Worm (Caenorhabditis elegans) whole organism, L2 larva: ENCODE data around the gene fbxa-202.

Source experiments
- C34F6.9 ChIP-seq: fragments of 150-350 bp; optimal IDR thresholded peaks from 2 replicates; lab custom pipeline; 2014; ENCODE audit warnings: missing biosample characterization, missing genetic modification characterization
- F13H6.1 ChIP-seq: sonication (generic microtip); optimal IDR thresholded peaks from 2 replicates; lab custom pipeline; 2016; ENCODE audit warnings: missing genetic modification characterization, missing compliant biosample characterization
- R02D3.7 ChIP-seq: fragments of 150-350 bp; optimal IDR thresholded peaks from 2 replicates; lab custom pipeline; 2014; ENCODE audit warnings: missing biosample characterization, missing genetic modification characterization
- Y55F3AM.14 ChIP-seq: fragments of 200-800 bp; sonication (Bioruptor generic); optimal IDR thresholded peaks from 2 replicates; lab custom pipeline; 2018; ENCODE audit warnings: mild to moderate bottlenecking, missing genetic modification characterization, missing compliant biosample characterization
- ZK546.5 ChIP-seq: sonication (generic microtip); optimal IDR thresholded peaks from 2 replicates; lab custom pipeline; 2017; ENCODE audit warnings: missing biosample characterization, missing genetic modification characterization
- alr-1 ChIP-seq: fragments of 150-350 bp; optimal IDR thresholded peaks from 2 replicates; lab custom pipeline; 2014; ENCODE audit warnings: missing biosample characterization, missing genetic modification characterization
- aly-2 ChIP-seq: fragments of 150-350 bp; optimal IDR thresholded peaks from 2 replicates; lab custom pipeline; 2014; ENCODE audit warnings: missing biosample characterization, missing genetic modification characterization
- blmp-1 ChIP-seq: sonication (generic microtip); optimal IDR thresholded peaks from 2 replicates; lab custom pipeline; 2017; ENCODE audit warnings: missing genetic modification characterization, mild to moderate bottlenecking, missing compliant biosample characterization, antibody characterized with exemption, moderate library complexity; ENCODE audit not compliant: insufficient read depth
- ceh-16 ChIP-seq: fragments of 150-350 bp; optimal IDR thresholded peaks from 2 replicates; lab custom pipeline; 2014; ENCODE audit warnings: missing biosample characterization, missing genetic modification characterization
- ceh-82 ChIP-seq: fragments of 150-350 bp; optimal IDR thresholded peaks from 2 replicates; lab custom pipeline; 2014; ENCODE audit warnings: missing biosample characterization, missing genetic modification characterization
- crh-2 ChIP-seq: sonication (generic microtip); optimal IDR thresholded peaks from 2 replicates; lab custom pipeline; 2017; ENCODE audit warnings: missing biosample characterization, missing genetic modification characterization
- dmd-4 ChIP-seq: sonication (generic microtip); optimal IDR thresholded peaks from 2 replicates; lab custom pipeline; 2017; ENCODE audit warnings: missing biosample characterization, missing genetic modification characterization
- fos-1 ChIP-seq: fragments of 150-350 bp; optimal IDR thresholded peaks from 2 replicates; lab custom pipeline; 2014; ENCODE audit warnings: missing biosample characterization, missing genetic modification characterization
- gmeb-1 ChIP-seq: fragments of 150-350 bp; optimal IDR thresholded peaks from 2 replicates; lab custom pipeline; 2014; ENCODE audit warnings: missing biosample characterization, missing genetic modification characterization
- lin-39 ChIP-seq: fragments of 150-350 bp; optimal IDR thresholded peaks from 2 replicates; lab custom pipeline; 2014; ENCODE audit warnings: missing biosample characterization, missing genetic modification reagents, missing genetic modification characterization
- mab-5 ChIP-seq: fragments of 150-350 bp; optimal IDR thresholded peaks from 2 replicates; lab custom pipeline; 2014; ENCODE audit warnings: missing biosample characterization, missing genetic modification characterization
- nhr-11 ChIP-seq: fragments of 150-350 bp; optimal IDR thresholded peaks from 2 replicates; lab custom pipeline; 2014; ENCODE audit warnings: missing biosample characterization, missing genetic modification characterization
- nhr-12 ChIP-seq: fragments of 150-350 bp; optimal IDR thresholded peaks from 2 replicates; lab custom pipeline; 2014; ENCODE audit warnings: missing biosample characterization, missing genetic modification characterization
- nhr-129 ChIP-seq: fragments of 150-350 bp; optimal IDR thresholded peaks from 2 replicates; lab custom pipeline; 2014; ENCODE audit warnings: missing biosample characterization, missing genetic modification characterization
- nhr-21 ChIP-seq: fragments of 150-350 bp; optimal IDR thresholded peaks from 2 replicates; lab custom pipeline; 2014; ENCODE audit warnings: missing biosample characterization, missing genetic modification characterization
- nhr-237 ChIP-seq: fragments of 150-350 bp; optimal IDR thresholded peaks from 2 replicates; lab custom pipeline; 2014; ENCODE audit warnings: missing biosample characterization, missing genetic modification characterization
- nhr-25 ChIP-seq: fragments of 150-350 bp; sonication (generic microtip); optimal IDR thresholded peaks from 3 replicates; lab custom pipeline; 2014; ENCODE audit warnings: missing biosample characterization, missing genetic modification characterization
- nhr-6 ChIP-seq: fragments of 150-350 bp; optimal IDR thresholded peaks from 2 replicates; lab custom pipeline; 2014; ENCODE audit warnings: missing biosample characterization, missing genetic modification characterization
- peb-1 ChIP-seq: fragments of 150-350 bp; optimal IDR thresholded peaks from 2 replicates; lab custom pipeline; 2014; ENCODE audit warnings: missing biosample characterization, missing genetic modification characterization
- skn-1 ChIP-seq: sonication (generic microtip); optimal IDR thresholded peaks from 2 replicates; lab custom pipeline; 2017; ENCODE audit warnings: missing biosample characterization, missing genetic modification characterization
- sma-3 ChIP-seq: sonication (generic microtip); optimal IDR thresholded peaks from 2 replicates; lab custom pipeline; 2016; ENCODE audit warnings: missing genetic modification reagents, missing genetic modification characterization, missing compliant biosample characterization
- sma-9 ChIP-seq, 2 experiments: fragments of 150-350 bp in 1 of 2; sonication (generic microtip) in 1 of 2; optimal IDR thresholded peaks; 2 replicates each; lab custom pipeline; 2014 to 2016; ENCODE audit warnings: missing genetic modification characterization in 2 of 2, mild to moderate bottlenecking in 1 of 2, missing biosample characterization in 1 of 2, missing compliant biosample characterization in 1 of 2, missing genetic modification reagents in 1 of 2, moderate library complexity in 1 of 2
- snpc-4 ChIP-seq: fragments of 150-350 bp; optimal IDR thresholded peaks from 2 replicates; lab custom pipeline; 2014; ENCODE audit warnings: missing biosample characterization, missing genetic modification characterization

The fbxa-202 gene

DNA sequence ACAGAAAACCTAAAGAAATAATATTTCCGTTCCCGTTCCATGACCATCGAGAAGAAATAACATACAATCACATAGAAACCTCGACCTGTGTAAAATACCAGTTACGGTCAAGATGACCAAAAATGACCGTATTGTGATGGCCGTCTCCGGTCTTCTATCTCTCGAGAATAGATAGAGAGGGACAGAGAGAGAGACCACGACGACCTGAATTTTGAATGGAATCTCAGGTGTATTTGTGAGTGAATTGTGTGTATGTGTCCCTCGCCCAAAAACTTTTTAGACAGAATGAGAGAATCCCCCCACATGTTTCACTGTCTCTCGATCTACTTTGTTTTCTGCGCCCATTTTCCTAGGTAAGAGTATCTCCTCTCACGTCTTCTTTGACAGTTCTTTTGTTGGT is 27.7 kb downstream of the fbxa-202 start:
- peak; percentile 55 for TF ChIP-seq blmp-1 (tag; lab: Kevin White, UChicago)
- TF ChIP-seq alr-1 (tag; lab: Kevin White, UChicago), result no peak
- peak; percentile 31 for TF ChIP-seq nhr-25 (tag; lab: Kevin White, UChicago)

DNA sequence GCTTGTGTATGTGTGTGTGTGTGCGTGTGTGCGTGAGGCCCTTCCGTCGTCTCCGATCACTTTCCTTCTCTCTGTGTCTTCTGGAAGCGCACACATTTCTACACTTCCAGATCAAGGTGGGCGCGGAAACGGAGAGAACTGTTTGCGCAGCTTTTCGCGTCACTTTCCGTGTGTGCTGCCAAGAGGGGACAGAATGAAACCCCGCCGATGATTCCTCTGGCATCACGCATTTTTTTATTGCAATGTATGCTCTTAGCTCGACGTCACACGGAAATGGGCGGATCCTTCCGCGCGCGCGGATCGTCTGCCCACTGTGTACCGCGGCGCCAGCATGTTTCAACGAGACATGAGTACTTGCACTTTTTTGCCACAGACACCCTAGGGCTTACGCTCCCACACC is 28.3 kb downstream of the fbxa-202 start:
- TF ChIP-seq mab-5, result no peak
- no peak for TF ChIP-seq gmeb-1 (tag; lab: Kevin White, UChicago)
- peak; percentile 82 for TF ChIP-seq F13H6.1

DNA sequence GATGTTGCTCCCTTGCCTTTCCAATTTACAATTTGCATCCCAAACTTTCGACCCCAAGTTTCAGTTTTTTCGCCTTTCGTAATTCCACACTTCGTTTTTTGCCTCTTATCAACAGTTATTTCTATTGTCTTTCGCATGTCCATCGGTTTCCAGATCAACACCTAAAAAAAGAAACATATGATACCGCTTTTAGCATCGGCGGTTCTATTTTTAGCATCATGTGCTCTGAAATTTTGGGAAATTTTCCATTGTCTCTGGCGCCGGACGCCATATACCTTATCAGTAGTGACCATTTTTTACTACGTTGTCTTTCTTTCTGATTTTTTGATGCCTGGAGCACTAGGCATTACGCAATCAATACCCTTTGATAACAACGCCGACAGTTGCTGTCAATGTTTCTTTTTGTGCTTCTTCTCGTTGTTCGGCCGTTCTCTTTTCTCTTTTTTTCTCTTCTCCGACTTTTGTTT is 28.9 kb downstream of the fbxa-202 start, which contains the start of gene bcl-11:
Gene bcl-11, plus strand, starts transcription at position 51 of the 467 bp plus-strand sequence.
- TF ChIP-seq nhr-11 (no peak), crh-2 (tag; lab: Kevin White, UChicago) (no peak), nhr-237 (tag; lab: Kevin White, UChicago) (no peak), sma-9 (GFP tag; optimal IDR thresholded peaks at IDR 0.05; lab: Kevin White, UChicago) (peak; percentile 19), sma-9 (tag; optimal IDR thresholded peaks at IDR 0.05; lab: Kevin White, UChicago) (no peak), mab-5 (no peak), fos-1 (tag; lab: Kevin White, UChicago) (peak; percentile 40), snpc-4 (tag; lab: Kevin White, UChicago) (no peak), ZK546.5 (tag; lab: Kevin White, UChicago) (no peak), gmeb-1 (tag; lab: Kevin White, UChicago) (peak; percentile 27), ceh-82 (tag; lab: Kevin White, UChicago) (no peak), Y55F3AM.14 (GFP tag; lab: Kevin White, UChicago) (peak; percentile 94), F13H6.1 (peak; percentile 86), nhr-129 (tag; lab: Kevin White, UChicago) (peak; percentile 1), C34F6.9 (tag; lab: Kevin White, UChicago) (no peak), dmd-4 (tag; lab: Kevin White, UChicago) (no peak), nhr-12 (no peak)

DNA sequence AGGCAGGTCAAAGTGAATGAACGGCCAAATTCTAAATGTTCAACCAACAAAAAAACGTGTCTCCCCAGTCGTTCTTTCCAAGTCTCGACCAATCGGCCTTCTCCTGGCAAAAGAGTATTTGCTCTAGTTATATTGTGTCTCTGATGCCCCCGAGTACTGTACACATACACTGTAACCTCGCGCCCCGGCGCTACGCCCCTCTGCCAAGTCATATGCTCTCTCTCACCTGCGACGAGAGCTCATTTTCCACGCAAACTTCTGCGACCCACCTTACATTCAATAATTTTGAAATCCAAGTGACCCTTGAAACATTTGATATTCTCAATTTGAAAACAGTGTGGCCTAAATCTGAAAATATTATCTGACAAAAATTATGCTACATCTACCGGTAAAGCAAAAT is 30.2 kb downstream of the fbxa-202 start:
- no peak for TF ChIP-seq dmd-4 (tag; lab: Kevin White, UChicago)
- TF ChIP-seq nhr-129 (tag; lab: Kevin White, UChicago), result peak; percentile 14
- TF ChIP-seq F13H6.1, result peak; percentile 83

DNA sequence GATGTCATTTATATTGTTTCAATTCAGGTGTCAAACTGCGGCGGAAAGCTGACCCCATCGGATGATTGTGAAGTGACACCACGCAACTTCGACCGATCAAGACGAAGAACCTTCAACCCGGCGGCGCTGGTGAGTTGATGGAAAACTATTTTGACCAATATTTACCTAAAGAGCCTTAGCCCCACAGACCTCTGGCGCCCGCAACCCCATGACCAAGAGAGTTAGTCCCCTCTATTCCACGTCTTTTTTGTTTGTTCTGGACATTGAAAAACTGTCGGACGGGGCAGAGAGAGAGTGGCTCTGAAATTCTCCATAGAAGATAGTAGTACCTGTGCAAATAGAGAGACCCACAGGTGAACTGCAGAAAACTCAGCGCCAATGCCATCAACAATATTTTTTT is 31.6 kb downstream of the fbxa-202 start:
- peak; percentile 62 for TF ChIP-seq F13H6.1
- TF ChIP-seq nhr-129 (tag; lab: Kevin White, UChicago), result peak; percentile 34
- no peak for TF ChIP-seq nhr-6 (tag; lab: Kevin White, UChicago)
- TF ChIP-seq, all 48 proteins: peak for 2

DNA sequence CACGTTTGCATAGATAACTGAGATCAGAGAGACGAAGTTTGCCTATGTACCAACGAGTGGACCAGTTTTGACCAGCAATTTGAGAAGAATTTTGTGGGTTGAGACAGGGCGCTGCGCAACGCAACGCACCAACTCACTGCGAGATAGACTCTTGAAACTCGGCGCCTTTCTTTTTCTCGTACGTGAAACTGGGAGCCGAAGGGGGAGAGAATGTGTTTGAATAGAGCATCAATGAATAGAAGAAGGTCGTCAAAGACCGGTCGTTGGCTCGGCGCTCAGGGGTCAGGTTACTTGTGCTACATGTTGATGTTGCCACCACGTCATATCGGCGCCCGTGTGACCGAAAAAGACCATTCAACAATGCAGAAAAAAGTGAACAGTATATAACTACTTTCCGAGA is 32.4 kb downstream of the fbxa-202 start:
- TF ChIP-seq aly-2 (tag; lab: Kevin White, UChicago), result no peak
- peak; percentile 92 for TF ChIP-seq F13H6.1
- TF ChIP-seq, all 48 proteins: peak for 1

DNA sequence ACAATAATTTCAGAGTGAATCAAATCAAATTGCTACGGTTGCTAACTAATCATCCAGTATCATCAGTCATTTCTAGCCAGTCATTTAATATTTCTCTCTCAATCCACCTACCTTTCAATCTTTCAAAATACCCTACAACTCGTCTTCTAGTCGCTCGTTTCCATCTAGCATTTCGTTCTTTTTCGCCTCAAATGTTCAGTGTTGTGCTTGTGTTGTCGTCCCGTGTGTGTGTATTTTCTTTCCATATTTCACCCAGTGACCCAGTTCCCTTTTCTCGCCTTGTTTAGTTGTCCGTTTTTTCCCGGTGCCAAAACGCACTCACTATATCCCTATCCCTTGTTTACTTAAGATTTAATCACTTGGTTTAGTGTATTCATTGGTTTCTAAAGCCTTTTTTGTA is 34.6 kb downstream of the fbxa-202 start:
- TF ChIP-seq sma-9 (GFP tag; optimal IDR thresholded peaks at IDR 0.05; lab: Kevin White, UChicago) (no peak), sma-9 (tag; optimal IDR thresholded peaks at IDR 0.05; lab: Kevin White, UChicago) (no peak), C34F6.9 (tag; lab: Kevin White, UChicago) (no peak), ZK546.5 (tag; lab: Kevin White, UChicago) (no peak)
- TF ChIP-seq, all 48 proteins: peak for 0

DNA sequence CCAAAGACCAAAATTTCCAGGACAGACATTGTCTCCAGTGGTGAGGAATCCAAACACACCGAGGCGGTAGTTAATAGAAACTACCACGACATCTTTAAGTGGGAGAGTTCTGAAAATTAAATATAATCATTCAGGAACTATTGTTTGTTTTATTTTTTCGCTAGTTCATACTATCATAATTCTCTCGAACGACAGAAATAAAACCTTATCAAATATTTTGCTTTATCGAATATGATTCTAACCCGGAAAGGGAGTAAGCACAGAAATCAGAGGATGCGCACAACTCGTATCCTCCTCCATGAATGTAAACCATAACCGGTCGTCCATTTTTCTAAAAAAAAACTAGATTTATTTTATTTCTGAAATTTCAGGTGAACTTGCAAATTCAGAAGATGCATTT is 37.7 kb downstream of the fbxa-202 start:
- TF ChIP-seq fos-1 (tag; lab: Kevin White, UChicago) (peak; percentile 39), ceh-82 (tag; lab: Kevin White, UChicago) (no peak)
- TF ChIP-seq, all 48 proteins: peak for 1

DNA sequence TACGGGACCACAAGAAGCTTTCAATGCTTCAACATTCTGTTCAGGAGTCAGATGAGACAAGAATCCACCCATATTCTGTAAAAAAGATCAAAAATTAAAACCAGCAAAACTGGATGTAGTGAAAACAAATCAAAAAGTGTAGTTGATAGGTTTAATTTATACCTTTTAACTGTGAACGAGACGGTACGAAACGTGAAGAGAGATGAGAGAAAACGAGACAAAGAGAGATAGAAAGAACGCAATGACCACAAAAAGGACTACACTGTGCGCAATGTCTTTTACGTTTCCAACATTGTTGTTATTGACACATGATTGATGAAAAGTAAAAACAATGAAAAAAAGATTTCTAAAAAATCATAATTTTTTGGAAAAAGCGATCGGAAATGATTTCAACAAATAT is 38.5 kb downstream of the fbxa-202 start, which contains the start of gene cest-33:
Gene cest-33, minus strand, starts transcription at position 75 of the 400 bp plus-strand sequence.
- TF ChIP-seq alr-1 (tag; lab: Kevin White, UChicago), result no peak
- no peak for TF ChIP-seq Y55F3AM.14 (GFP tag; lab: Kevin White, UChicago)
- peak; percentile 62 for TF ChIP-seq sma-9 (GFP tag; optimal IDR thresholded peaks at IDR 0.05; lab: Kevin White, UChicago)
- no peak for TF ChIP-seq sma-9 (tag; optimal IDR thresholded peaks at IDR 0.05; lab: Kevin White, UChicago)
- peak; percentile 18 for TF ChIP-seq sma-3 (GFP tag; lab: Kevin White, UChicago)
- no peak for TF ChIP-seq ceh-16 (tag; lab: Kevin White, UChicago)
- TF ChIP-seq dmd-4 (tag; lab: Kevin White, UChicago), result no peak
- TF ChIP-seq F13H6.1, result peak; percentile 58
- peak; percentile 33 for TF ChIP-seq blmp-1 (tag; lab: Kevin White, UChicago)
- TF ChIP-seq nhr-25 (tag; lab: Kevin White, UChicago), result peak; percentile 36
- TF ChIP-seq C34F6.9 (tag; lab: Kevin White, UChicago), result no peak
- no peak for TF ChIP-seq nhr-129 (tag; lab: Kevin White, UChicago)
- peak; percentile 41 for TF ChIP-seq crh-2 (tag; lab: Kevin White, UChicago)
- no peak for TF ChIP-seq ceh-82 (tag; lab: Kevin White, UChicago)
- no peak for TF ChIP-seq lin-39
- TF ChIP-seq fos-1 (tag; lab: Kevin White, UChicago), result peak; percentile 8
- no peak for TF ChIP-seq R02D3.7 (tag; lab: Kevin White, UChicago)
- peak; percentile 23 for TF ChIP-seq nhr-21
- TF ChIP-seq peb-1, result no peak
- TF ChIP-seq skn-1 (tag; lab: Kevin White, UChicago), result no peak
